Worm (Caenorhabditis elegans) whole organism, mixed stage, embryonic: ENCODE results near the gene oac-4.

ENCODE experiments used
- blmp-1 ChIP-seq: fragments of 150-350 bp; optimal IDR thresholded peaks from 2 replicates; lab custom pipeline; 2014; ENCODE audit warnings: missing biosample characterization, missing genetic modification characterization
- ces-1 ChIP-seq: fragments of 150-350 bp; optimal IDR thresholded peaks from 2 replicates; lab custom pipeline; 2014; ENCODE audit warnings: missing biosample characterization, missing genetic modification reagents, missing genetic modification characterization
- cnd-1 ChIP-seq: fragments of 200-800 bp; sonication (Bioruptor generic); optimal IDR thresholded peaks from 2 replicates; lab custom pipeline; 2018; ENCODE audit warnings: mild to moderate bottlenecking, missing genetic modification characterization, missing compliant biosample characterization
- elt-1 ChIP-seq: sonication (generic microtip); optimal IDR thresholded peaks from 2 replicates; lab custom pipeline; 2017; ENCODE audit warnings: missing genetic modification characterization, mild to moderate bottlenecking, missing compliant biosample characterization, antibody characterized with exemption, moderate library complexity, borderline replicate concordance; ENCODE audit not compliant: insufficient read depth
- elt-3 ChIP-seq: fragments of 150-350 bp; optimal IDR thresholded peaks from 2 replicates; lab custom pipeline; 2014; ENCODE audit warnings: missing biosample characterization, missing genetic modification characterization
- lin-13 ChIP-seq: fragments of 150-350 bp; optimal IDR thresholded peaks from 2 replicates; lab custom pipeline; 2014; ENCODE audit warnings: missing biosample characterization, missing genetic modification characterization
- lsy-2 ChIP-seq: fragments of 150-350 bp; optimal IDR thresholded peaks from 2 replicates; lab custom pipeline; 2014; ENCODE audit warnings: missing biosample characterization, missing genetic modification characterization
- mep-1 ChIP-seq: fragments of 150-350 bp; optimal IDR thresholded peaks from 2 replicates; lab custom pipeline; 2017; ENCODE audit warnings: missing biosample characterization, missing genetic modification reagents, missing genetic modification characterization, inconsistent platforms
- nhr-12 ChIP-seq: fragments of 150-350 bp; optimal IDR thresholded peaks from 2 replicates; lab custom pipeline; 2014; ENCODE audit warnings: missing biosample characterization, missing genetic modification characterization
- nhr-28 ChIP-seq: fragments of 150-350 bp; optimal IDR thresholded peaks from 2 replicates; lab custom pipeline; 2014; ENCODE audit warnings: missing biosample characterization, missing genetic modification characterization
- nhr-76 ChIP-seq: sonication (generic microtip); optimal IDR thresholded peaks from 2 replicates; lab custom pipeline; 2017; ENCODE audit warnings: missing biosample characterization, missing genetic modification characterization
- snpc-4 ChIP-seq: fragments of 150-350 bp; optimal IDR thresholded peaks from 2 replicates; lab custom pipeline; 2014; ENCODE audit warnings: missing biosample characterization, missing genetic modification characterization
- ztf-11 ChIP-seq: fragments of 150-350 bp; optimal IDR thresholded peaks from 2 replicates; lab custom pipeline; 2014; ENCODE audit warnings: missing biosample characterization, missing genetic modification characterization

DNA sequence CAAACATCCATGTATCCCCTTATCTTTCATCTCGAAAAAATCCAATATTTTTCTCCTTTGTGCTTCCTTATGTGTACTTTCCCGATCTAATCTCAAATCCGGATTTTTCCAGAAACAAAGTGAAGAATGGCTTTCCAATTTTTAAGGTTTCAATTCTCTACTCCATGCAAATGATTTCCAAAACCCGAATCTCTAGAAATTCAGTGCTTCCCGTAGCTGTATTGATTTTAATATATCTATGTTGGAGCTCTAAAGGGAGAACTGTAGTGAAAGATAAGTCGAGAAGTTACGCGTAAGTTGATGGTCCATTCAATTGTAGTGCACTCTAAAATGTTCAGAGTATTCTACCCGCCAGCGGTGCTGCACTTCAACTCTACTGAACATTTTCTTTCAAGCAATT, 3.7 kb upstream of the oac-4 start, which contains the start of gene C17A2.4:
- TF ChIP-seq ztf-11 (tag; lab: Kevin White, UChicago), result no peak
- TF ChIP-seq lsy-2 (tag; lab: Kevin White, UChicago), result no peak
- TF ChIP-seq snpc-4, result no peak
- no peak for TF ChIP-seq lin-13 (tag; lab: Kevin White, UChicago)
- no peak for TF ChIP-seq blmp-1 (tag; lab: Kevin White, UChicago)
- TF ChIP-seq elt-3 (tag; lab: Kevin White, UChicago), result no peak
- no peak for TF ChIP-seq ces-1 (GFP tag; lab: Kevin White, UChicago)
- no peak for TF ChIP-seq nhr-12 (tag; lab: Kevin White, UChicago)
- TF ChIP-seq nhr-28, result no peak
- no peak for TF ChIP-seq nhr-76 (tag; lab: Kevin White, UChicago)
- TF ChIP-seq cnd-1 (tag; lab: Kevin White, UChicago), result no peak
- no peak for TF ChIP-seq elt-1 (tag; lab: Kevin White, UChicago)
- TF ChIP-seq mep-1 (tag; lab: Kevin White, UChicago), result no peak
